Fruit fly (Drosophila melanogaster) whole organism, pupa: ENCODE results near the gene RhoGAP16F.

Experiments
- CG10348 ChIP-seq: fragments of 200-800 bp; sonication (Bioruptor generic); IDR thresholded peaks from 2 replicates; pipeline ENCODE4 v1.3.6; 2022; ENCODE audit warnings: missing biosample characterization, missing genetic modification characterization
- CG12605 ChIP-seq: fragments of 200-800 bp; sonication (Bioruptor generic); IDR thresholded peaks from 2 replicates; pipeline ENCODE4 v1.3.6; 2022; ENCODE audit warnings: missing biosample characterization, missing genetic modification characterization
- CG13204 ChIP-seq: fragments of 200-800 bp; sonication (Bioruptor generic); optimal IDR thresholded peaks from 2 replicates; lab custom pipeline; 2018; ENCODE audit warnings: missing biosample characterization, mild to moderate bottlenecking, missing genetic modification characterization, moderate library complexity
- CG14655 ChIP-seq: fragments of 200-800 bp; sonication (Bioruptor generic); optimal IDR thresholded peaks from 3 replicates; lab custom pipeline; 2017; ENCODE audit warnings: mild to moderate bottlenecking, missing biosample characterization, missing genetic modification reagents, missing genetic modification characterization
- CG15710 ChIP-seq: fragments of 200-800 bp; sonication (Bioruptor generic); optimal IDR thresholded peaks from 2 replicates; lab custom pipeline; 2018; ENCODE audit warnings: missing biosample characterization, mild to moderate bottlenecking, missing genetic modification characterization, moderate library complexity
- CG17806 ChIP-seq: fragments of 200-800 bp; sonication (Bioruptor generic); optimal IDR thresholded peaks from 2 replicates; lab custom pipeline; 2018; ENCODE audit warnings: missing biosample characterization, mild to moderate bottlenecking, missing genetic modification characterization, moderate library complexity
- CG32121 ChIP-seq: fragments of 200-800 bp; sonication (Bioruptor generic); IDR thresholded peaks from 2 replicates; pipeline ENCODE4 v1.3.6; 2022; ENCODE audit warnings: missing biosample characterization, missing genetic modification characterization
- CG34367 ChIP-seq: fragments of 200-800 bp; sonication (Bioruptor generic); optimal IDR thresholded peaks from 2 replicates; lab custom pipeline; 2018; ENCODE audit warnings: missing biosample characterization, mild to moderate bottlenecking, missing genetic modification characterization
- CG4496 ChIP-seq: fragments of 200-800 bp; sonication (Bioruptor generic); IDR thresholded peaks from 3 replicates; pipeline ENCODE4 v1.3.6; 2022; ENCODE audit warnings: missing biosample characterization, missing genetic modification characterization
- CG8159 ChIP-seq: fragments of 200-800 bp; sonication (Bioruptor generic); optimal IDR thresholded peaks from 3 replicates; lab custom pipeline; 2018; ENCODE audit warnings: missing biosample characterization, mild to moderate bottlenecking, missing genetic modification characterization, moderate library complexity
- CG8301 ChIP-seq: fragments of 200-800 bp; sonication (Bioruptor generic); optimal IDR thresholded peaks from 2 replicates; lab custom pipeline; 2018; ENCODE audit warnings: missing biosample characterization, mild to moderate bottlenecking, missing genetic modification characterization
- CG9948 ChIP-seq: fragments of 200-800 bp; sonication (Bioruptor generic); optimal IDR thresholded peaks from 2 replicates; lab custom pipeline; 2018; ENCODE audit warnings: missing biosample characterization, mild to moderate bottlenecking, missing genetic modification characterization, moderate library complexity
- D1 ChIP-seq: fragments of 200-800 bp; sonication (Bioruptor generic); optimal IDR thresholded peaks from 2 replicates; lab custom pipeline; 2018; ENCODE audit warnings: missing biosample characterization, mild to moderate bottlenecking, missing genetic modification characterization, moderate library complexity
- EcR ChIP-seq: fragments of 200-800 bp; sonication (Bioruptor generic); optimal IDR thresholded peaks from 3 replicates; lab custom pipeline; 2019; ENCODE audit warnings: missing biosample characterization, missing genetic modification characterization, mild to moderate bottlenecking, moderate library complexity, missing genetic modification reagents
- Ets98B ChIP-seq: fragments of 200-800 bp; sonication (Bioruptor generic); IDR thresholded peaks from 2 replicates; pipeline ENCODE4 v1.3.6; 2022; ENCODE audit warnings: missing biosample characterization, missing genetic modification characterization
- Pif1A ChIP-seq: fragments of 200-800 bp; sonication (Bioruptor generic); optimal IDR thresholded peaks from 3 replicates; lab custom pipeline; 2016; ENCODE audit warnings: missing biosample characterization, missing genetic modification characterization
- Pif1B ChIP-seq: fragments of 200-800 bp; sonication (Bioruptor generic); optimal IDR thresholded peaks from 3 replicates; lab custom pipeline; 2016; ENCODE audit warnings: missing biosample characterization, missing genetic modification characterization
- Snoo ChIP-seq: fragments of 200-800 bp; sonication (Bioruptor generic); optimal IDR thresholded peaks from 3 replicates; lab custom pipeline; 2017; ENCODE audit warnings: missing biosample characterization, mild to moderate bottlenecking, missing genetic modification characterization, inconsistent platforms
- fd96Ca ChIP-seq: fragments of 200-800 bp; sonication (Bioruptor generic); IDR thresholded peaks from 3 replicates; pipeline ENCODE4 v1.3.6; 2022; ENCODE audit warnings: missing biosample characterization, missing genetic modification characterization
- gl ChIP-seq: fragments of 200-800 bp; sonication (Bioruptor generic); optimal IDR thresholded peaks from 2 replicates; lab custom pipeline; 2018; ENCODE audit warnings: missing biosample characterization, mild to moderate bottlenecking, missing genetic modification characterization
- rn ChIP-seq: fragments of 200-800 bp; sonication (Bioruptor generic); IDR thresholded peaks from 2 replicates; pipeline ENCODE4 v1.3.6; 2022; ENCODE audit warnings: missing biosample characterization, missing genetic modification characterization

The RhoGAP16F gene

dm6 chrX:18088432-18088831, 4.5 kb upstream of the RhoGAP16F start, which contains the start of gene CG7536:
Gene CG7536 (minus strand): TSS chrX:18088532.
- TF ChIP-seq CG15710 (no peak), CG32121 (GFP tag; lab: Robert Waterston, UW) (no peak), CG34367 (no peak), CG4496 (GFP tag; lab: Robert Waterston, UW) (no peak), fd96Ca (GFP tag; lab: Robert Waterston, UW) (no peak), Ets98B (GFP tag; lab: Robert Waterston, UW) (no peak), CG8159 (tag; lab: Kevin White, UChicago) (no peak), D1 (tag; lab: Kevin White, UChicago) (no peak), rn (no peak), CG14655 (GFP tag; lab: Kevin White, UChicago) (no peak), CG10348 (GFP tag; lab: Robert Waterston, UW) (no peak), Pif1A (no peak), CG12605 (GFP tag; lab: Robert Waterston, UW) (no peak), Snoo (tag; lab: Kevin White, UChicago) (no peak), CG13204 (GFP tag; lab: Kevin White, UChicago) (no peak), Pif1B (GFP tag; lab: Kevin White, UChicago) (no peak), CG17806 (tag; lab: Kevin White, UChicago) (no peak), CG8301 (tag; lab: Kevin White, UChicago) (no peak), CG9948 (tag; lab: Kevin White, UChicago) (no peak)
- TF ChIP-seq, all 21 proteins: peak for 0

DNA sequence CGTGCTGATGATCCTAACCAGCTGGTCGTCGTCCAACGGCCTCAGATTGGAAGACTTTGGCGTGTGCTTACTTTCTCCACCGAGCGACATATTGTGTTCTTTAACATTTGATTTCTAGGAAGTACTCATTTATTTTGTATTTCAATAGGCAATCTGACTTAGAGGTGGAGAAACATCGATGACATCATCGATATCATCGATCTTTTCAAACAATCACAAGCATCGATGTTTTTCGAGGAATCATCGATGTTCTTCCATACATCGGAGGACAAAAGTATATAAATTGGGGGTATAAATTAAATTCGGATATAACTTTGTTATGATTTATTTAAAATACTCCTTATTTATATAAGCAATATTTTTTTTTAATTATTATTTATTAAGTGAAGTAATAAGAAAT, 2.6 kb upstream of the RhoGAP16F start, which contains the start of gene Swt1:
TSS of gene Swt1 (minus strand) at position 177 of the 400 bp plus-strand sequence.
- TF ChIP-seq CG14655 (GFP tag; lab: Kevin White, UChicago) (no peak), CG9948 (tag; lab: Kevin White, UChicago) (no peak), Snoo (tag; lab: Kevin White, UChicago) (no peak), fd96Ca (GFP tag; lab: Robert Waterston, UW) (no peak), CG15710 (no peak), gl (no peak), Ets98B (GFP tag; lab: Robert Waterston, UW) (no peak), Pif1B (GFP tag; lab: Kevin White, UChicago) (no peak), CG8159 (tag; lab: Kevin White, UChicago) (no peak), CG32121 (GFP tag; lab: Robert Waterston, UW) (no peak), CG13204 (GFP tag; lab: Kevin White, UChicago) (no peak), CG10348 (GFP tag; lab: Robert Waterston, UW) (no peak), rn (no peak), CG34367 (no peak), D1 (tag; lab: Kevin White, UChicago) (no peak), CG4496 (GFP tag; lab: Robert Waterston, UW) (no peak), EcR (GFP tag; lab: Kevin White, UChicago) (no peak), Pif1A (no peak)

DNA sequence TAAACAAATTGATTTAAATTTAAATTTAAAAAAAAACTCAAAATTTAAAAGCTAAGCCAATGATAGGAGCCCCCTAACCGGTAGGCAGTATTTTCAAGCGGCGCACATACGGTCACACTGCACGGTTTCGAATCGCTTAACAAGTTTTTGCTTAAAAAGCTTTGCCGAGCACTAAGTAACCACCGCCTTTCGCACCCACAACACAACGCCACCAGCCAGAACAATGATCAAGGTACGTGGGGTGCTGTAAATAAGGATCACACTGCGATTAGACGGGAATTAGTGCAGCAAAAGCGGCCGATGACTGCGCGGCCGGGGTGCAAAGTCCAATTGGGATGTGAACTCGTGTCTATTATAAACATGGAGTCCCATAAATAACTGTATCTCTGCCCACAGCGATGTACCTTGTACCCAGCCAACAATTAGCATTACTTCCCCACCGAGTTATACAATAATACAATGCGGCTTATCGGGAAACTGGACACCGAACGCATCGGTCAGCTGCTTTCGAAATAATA, 1.7 kb upstream of the RhoGAP16F start, which contains the start of gene scu:
TSS of gene scu (plus strand) at position 101 of the 518 bp plus-strand sequence.
- peak; percentile 58 for TF ChIP-seq Snoo (tag; lab: Kevin White, UChicago)
- peak; percentile 37 for TF ChIP-seq CG15710
- TF ChIP-seq CG10348 (GFP tag; lab: Robert Waterston, UW), result no peak
- no peak for TF ChIP-seq D1 (tag; lab: Kevin White, UChicago)
- TF ChIP-seq CG34367, result peak; percentile 73
- peak; percentile 59 for TF ChIP-seq CG8159 (tag; lab: Kevin White, UChicago)
- no peak for TF ChIP-seq rn
- peak; percentile 29 for TF ChIP-seq CG9948 (tag; lab: Kevin White, UChicago)
- TF ChIP-seq CG13204 (GFP tag; lab: Kevin White, UChicago), result peak; percentile 83
- TF ChIP-seq Pif1A, result peak; percentile 79
- TF ChIP-seq CG8301 (tag; lab: Kevin White, UChicago), result peak; percentile 70
- peak; percentile 95 for TF ChIP-seq gl
- TF ChIP-seq CG32121 (GFP tag; lab: Robert Waterston, UW), result peak; percentile 52; the same call in 1 of the 2 replicates
- peak; percentile 83 for TF ChIP-seq Pif1B (GFP tag; lab: Kevin White, UChicago)
- peak; percentile 67 for TF ChIP-seq Ets98B (GFP tag; lab: Robert Waterston, UW)
- TF ChIP-seq CG12605 (GFP tag; lab: Robert Waterston, UW), result peak; percentile 81; the same call in 1 of the 2 replicates
- TF ChIP-seq fd96Ca (GFP tag; lab: Robert Waterston, UW), result peak; percentile 55; the same call in 1 of the 3 replicates
- peak; percentile 79 for TF ChIP-seq CG4496 (GFP tag; lab: Robert Waterston, UW)
- peak; percentile 42 for TF ChIP-seq EcR (GFP tag; lab: Kevin White, UChicago)
- TF ChIP-seq CG17806 (tag; lab: Kevin White, UChicago), result peak; percentile 50
- TF ChIP-seq CG14655 (GFP tag; lab: Kevin White, UChicago), result peak; percentile 79

- TF ChIP-seq CG14655 (GFP tag; lab: Kevin White, UChicago), result no peak
- TF ChIP-seq CG15710, result no peak
- TF ChIP-seq CG9948 (tag; lab: Kevin White, UChicago), result no peak
- TF ChIP-seq CG13204 (GFP tag; lab: Kevin White, UChicago), result no peak
- TF ChIP-seq Ets98B (GFP tag; lab: Robert Waterston, UW), result no peak
- TF ChIP-seq CG12605 (GFP tag; lab: Robert Waterston, UW), result no peak
- no peak for TF ChIP-seq EcR (GFP tag; lab: Kevin White, UChicago)
- no peak for TF ChIP-seq CG4496 (GFP tag; lab: Robert Waterston, UW)
- TF ChIP-seq, all 21 proteins: peak for 0
Observed at dm6 chrX:18092126-18092525, 819 bp upstream of the RhoGAP16F start.

DNA sequence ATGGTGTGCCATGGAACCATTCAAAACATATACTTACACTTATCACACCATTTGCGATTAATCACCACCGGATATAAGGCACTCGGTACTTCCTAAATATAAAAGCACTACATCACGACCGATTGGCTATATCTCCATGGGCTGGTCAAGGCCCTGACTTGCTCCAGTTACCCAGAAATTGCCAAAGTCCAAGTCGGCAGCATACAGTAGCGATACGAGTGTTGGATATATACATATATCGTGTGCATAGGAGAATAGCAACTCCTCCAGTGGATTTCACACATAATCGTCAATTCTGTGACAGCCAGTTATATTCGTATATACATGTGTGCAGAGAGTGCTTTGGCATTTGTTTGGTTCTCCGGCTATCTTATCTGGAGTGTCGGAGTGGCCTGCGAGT, 1.2 kb downstream of the RhoGAP16F start:
- TF ChIP-seq CG10348 (GFP tag; lab: Robert Waterston, UW), result no peak
- TF ChIP-seq EcR (GFP tag; lab: Kevin White, UChicago), result peak; percentile 12
